In the genomic region with DNA sequence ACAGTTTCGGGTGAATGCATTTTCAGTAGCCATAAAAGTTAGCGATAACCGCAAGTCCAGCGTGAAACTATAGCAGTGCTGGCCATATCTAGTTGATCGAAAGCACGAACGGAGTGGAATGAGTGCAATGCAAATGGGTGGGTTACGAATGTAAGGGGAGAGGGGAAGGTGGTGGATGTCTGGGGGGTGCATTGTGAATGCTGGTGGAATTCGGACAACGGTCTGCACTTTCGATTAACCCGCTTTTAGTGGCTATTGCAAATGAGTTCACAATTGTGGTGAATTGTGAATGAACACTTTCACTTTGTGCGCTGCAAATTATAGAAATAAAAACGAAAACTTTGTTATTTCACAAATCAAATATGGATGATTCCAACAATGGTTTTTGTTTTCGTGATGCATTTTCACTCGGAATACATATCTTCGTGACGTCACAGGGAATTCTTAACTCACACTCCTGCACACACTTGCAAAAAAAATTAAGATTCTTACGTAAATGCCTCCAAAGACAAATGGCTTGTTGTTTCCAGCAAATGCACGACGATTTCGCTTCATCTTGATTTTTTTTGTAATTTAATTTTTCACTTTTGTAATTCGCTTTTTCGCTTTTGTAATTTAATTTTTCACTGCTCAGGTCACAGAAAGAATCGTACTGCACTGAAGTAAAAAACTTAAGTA, we compare ENCODE assay signal across 2 fruit fly cellular contexts.
TF ChIP-seq lines count a peak whose summit lies in the region.

TSS of gene DIP1 (minus strand) at position 667 of the 678 bp plus-strand sequence.

TF ChIP-seq in whole organism, embryonic, 481 proteins besides CTCF, POLR2A, EP300 and RAD21 (continued from another document and continues in another):
- no peak for TF ChIP-seq Spps (tag; optimal IDR thresholded peaks at IDR 0.05; lab: Kevin White, UChicago)
- TF ChIP-seq eyg (GFP tag; optimal IDR thresholded peaks at IDR 0.05; lab: Kevin White, UChicago): no peak
- TF ChIP-seq onecut (GFP tag; IDR thresholded peaks at IDR 0.05; lab: Robert Waterston, UW): no peak
- no peak for TF ChIP-seq Bgb (GFP tag; IDR thresholded peaks at IDR 0.05; lab: Robert Waterston, UW; ENCODE audit: partially characterized antibody)
- no peak for TF ChIP-seq CG12942 (GFP tag; optimal IDR thresholded peaks at IDR 0.05; lab: Kevin White, UChicago)
- TF ChIP-seq D (optimal IDR thresholded peaks at IDR 0.05; lab: Kevin White, UChicago): no peak
- no peak for TF ChIP-seq D (GFP tag; optimal IDR thresholded peaks at IDR 0.05; lab: Kevin White, UChicago)
- no peak for TF ChIP-seq bcd (GFP tag; optimal IDR thresholded peaks at IDR 0.05; lab: Kevin White, UChicago)
- TF ChIP-seq CG9797 (GFP tag; optimal IDR thresholded peaks at IDR 0.05; lab: Kevin White, UChicago): no peak
- TF ChIP-seq CG11696 (GFP tag; IDR thresholded peaks at IDR 0.05; lab: Robert Waterston, UW): no peak
- TF ChIP-seq Ada2b (GFP tag; IDR thresholded peaks at IDR 0.05; lab: Robert Waterston, UW): peak; percentile 27; the same call in 1 of the 2 replicates
- no peak for TF ChIP-seq CG30431 (GFP tag; optimal IDR thresholded peaks at IDR 0.05; lab: Kevin White, UChicago)
- TF ChIP-seq Sin3A (optimal IDR thresholded peaks at IDR 0.05; lab: Kevin White, UChicago): no peak
- TF ChIP-seq Deaf1 (tag; optimal IDR thresholded peaks at IDR 0.05; lab: Kevin White, UChicago): no peak
- no peak for TF ChIP-seq Bteb2 (GFP tag; optimal IDR thresholded peaks at IDR 0.05; lab: Kevin White, UChicago)
- no peak for TF ChIP-seq Nf-YC (tag; optimal IDR thresholded peaks at IDR 0.05; lab: Kevin White, UChicago)
- TF ChIP-seq gcm2 (GFP tag; optimal IDR thresholded peaks at IDR 0.05; lab: Kevin White, UChicago): no peak
- TF ChIP-seq CG2889 (GFP tag; IDR thresholded peaks at IDR 0.05; lab: Robert Waterston, UW): no peak
- no peak for TF ChIP-seq CG14667 (GFP tag; IDR thresholded peaks at IDR 0.05; lab: Robert Waterston, UW)
- TF ChIP-seq gro (GFP tag; optimal IDR thresholded peaks at IDR 0.05; lab: Kevin White, UChicago): peak; percentile 50
- TF ChIP-seq Rfx (GFP tag; IDR thresholded peaks at IDR 0.05; lab: Robert Waterston, UW): 0 out of 2 replicates have a peak, but pooled peaks have one; percentile 37
- peak; percentile 21 for TF ChIP-seq CG11504 (tag; optimal IDR thresholded peaks at IDR 0.05; lab: Kevin White, UChicago)
- TF ChIP-seq CHES-1-like (GFP tag; optimal IDR thresholded peaks at IDR 0.05; lab: Kevin White, UChicago): peak; percentile 11
- TF ChIP-seq CG1529 (GFP tag; optimal IDR thresholded peaks at IDR 0.05; lab: Kevin White, UChicago): peak; percentile 7
- TF ChIP-seq Sox102F (GFP tag; optimal IDR thresholded peaks at IDR 0.05; lab: Kevin White, UChicago): peak; percentile 43
- peak; percentile 27 for TF ChIP-seq lab (GFP tag; optimal IDR thresholded peaks at IDR 0.05; lab: Kevin White, UChicago)
- no peak for TF ChIP-seq CG6791 (GFP tag; IDR thresholded peaks at IDR 0.05; lab: Robert Waterston, UW; ENCODE audit: partially characterized antibody)
- TF ChIP-seq pros (GFP tag; optimal IDR thresholded peaks at IDR 0.05; lab: Kevin White, UChicago): no peak
- no peak for TF ChIP-seq CG13775 (GFP tag; optimal IDR thresholded peaks at IDR 0.05; lab: Kevin White, UChicago)
- peak; percentile 28 for TF ChIP-seq CG15514 (GFP tag; optimal IDR thresholded peaks at IDR 0.05; lab: Kevin White, UChicago)
- no peak for TF ChIP-seq ttk (GFP tag; IDR thresholded peaks at IDR 0.05; lab: Robert Waterston, UW)
- TF ChIP-seq Dip3 (GFP tag; optimal IDR thresholded peaks at IDR 0.05; lab: Kevin White, UChicago): no peak
- TF ChIP-seq Dll (GFP tag; IDR thresholded peaks at IDR 0.05; lab: Robert Waterston, UW; ENCODE audit: partially characterized antibody): no peak
- TF ChIP-seq CG18599 (GFP tag; optimal IDR thresholded peaks at IDR 0.05; lab: Kevin White, UChicago): peak; percentile 23
- no peak for TF ChIP-seq CG3847 (GFP tag; IDR thresholded peaks at IDR 0.05; lab: Robert Waterston, UW)
- peak; percentile 10 for TF ChIP-seq mam (GFP tag; optimal IDR thresholded peaks at IDR 0.05; lab: Kevin White, UChicago)
- no peak for TF ChIP-seq MBD-R2 (GFP tag; IDR thresholded peaks at IDR 0.05; lab: Robert Waterston, UW)
- TF ChIP-seq NfI (GFP tag; optimal IDR thresholded peaks at IDR 0.05; lab: Kevin White, UChicago): no peak
- TF ChIP-seq disco-r (GFP tag; optimal IDR thresholded peaks at IDR 0.05; lab: Kevin White, UChicago): no peak
- peak; percentile 49; the same call in 1 of the 2 replicates for TF ChIP-seq chm (GFP tag; IDR thresholded peaks at IDR 0.05; lab: Robert Waterston, UW)
- TF ChIP-seq CG2129 (GFP tag; IDR thresholded peaks at IDR 0.05; lab: Robert Waterston, UW; ENCODE audit: partially characterized antibody): no peak
- TF ChIP-seq CG18262 (tag; optimal IDR thresholded peaks at IDR 0.05; lab: Kevin White, UChicago): peak; percentile 16
- TF ChIP-seq ara (GFP tag; IDR thresholded peaks at IDR 0.05; lab: Robert Waterston, UW): no peak
- TF ChIP-seq CG10147 (GFP tag; optimal IDR thresholded peaks at IDR 0.05; lab: Kevin White, UChicago): no peak
- no peak for TF ChIP-seq kni (GFP tag; optimal IDR thresholded peaks at IDR 0.05; lab: Kevin White, UChicago)
- TF ChIP-seq wor (GFP tag; IDR thresholded peaks at IDR 0.05; lab: Robert Waterston, UW): no peak
- TF ChIP-seq CG5245 (GFP tag; optimal IDR thresholded peaks at IDR 0.05; lab: Kevin White, UChicago): no peak
- no peak for TF ChIP-seq CG13296 (GFP tag; optimal IDR thresholded peaks at IDR 0.05; lab: Kevin White, UChicago)
- no peak for TF ChIP-seq Sox100B (GFP tag; optimal IDR thresholded peaks at IDR 0.05; lab: Kevin White, UChicago)
- TF ChIP-seq Vsx1 (GFP tag; optimal IDR thresholded peaks at IDR 0.05; lab: Kevin White, UChicago): no peak
- TF ChIP-seq Atf-2 (GFP tag; optimal IDR thresholded peaks at IDR 0.05; lab: Kevin White, UChicago): no peak
- TF ChIP-seq MESR4 (GFP tag; optimal IDR thresholded peaks at IDR 0.05; lab: Kevin White, UChicago): peak; percentile 84
- TF ChIP-seq HLHmδ (GFP tag; optimal IDR thresholded peaks at IDR 0.05; lab: Kevin White, UChicago): no peak
- no peak for TF ChIP-seq CG15479 (GFP tag; optimal IDR thresholded peaks at IDR 0.05; lab: Kevin White, UChicago)
- TF ChIP-seq eve (GFP tag; optimal IDR thresholded peaks at IDR 0.05; lab: Kevin White, UChicago): no peak
- no peak for TF ChIP-seq CG1792 (GFP tag; optimal IDR thresholded peaks at IDR 0.05; lab: Kevin White, UChicago)
- TF ChIP-seq schlank (tag; optimal IDR thresholded peaks at IDR 0.05; lab: Kevin White, UChicago): no peak
- peak; percentile 60 for TF ChIP-seq CG12391 (tag; optimal IDR thresholded peaks at IDR 0.05; lab: Kevin White, UChicago)
- peak; percentile 8 for TF ChIP-seq Asciz (GFP tag; optimal IDR thresholded peaks at IDR 0.05; lab: Kevin White, UChicago)
- no peak for TF ChIP-seq Lim3 (GFP tag; IDR thresholded peaks at IDR 0.05; lab: Robert Waterston, UW)
- TF ChIP-seq CG11093 (GFP tag; IDR thresholded peaks at IDR 0.05; lab: Robert Waterston, UW): no peak
- peak; percentile 40 for TF ChIP-seq nau (GFP tag; optimal IDR thresholded peaks at IDR 0.05; lab: Kevin White, UChicago)
- 0 out of 2 replicates have a peak, but pooled peaks have one; percentile 21 for TF ChIP-seq ranshi (GFP tag; IDR thresholded peaks at IDR 0.05; lab: Robert Waterston, UW)

TF ChIP-seq in whole organism, prepupa, 60 proteins besides CTCF, POLR2A, EP300 and RAD21 (continued from another document):
- TF ChIP-seq fd85E (GFP tag; optimal IDR thresholded peaks at IDR 0.05; lab: Kevin White, UChicago) (peak; percentile 8), lz (GFP tag; optimal IDR thresholded peaks at IDR 0.05; lab: Kevin White, UChicago) (peak; percentile 65), dac (GFP tag; optimal IDR thresholded peaks at IDR 0.05; lab: Kevin White, UChicago) (no peak), CG31627 (GFP tag; optimal IDR thresholded peaks at IDR 0.05; lab: Kevin White, UChicago) (peak; percentile 56), Gug (GFP tag; IDR thresholded peaks at IDR 0.05; lab: Robert Waterston, UW) (peak; percentile 61), dsx (GFP tag; optimal IDR thresholded peaks at IDR 0.05; lab: Kevin White, UChicago; ENCODE audit: poor library complexity, severe bottlenecking) (peak; percentile 44), Blimp-1 (GFP tag; optimal IDR thresholded peaks at IDR 0.05; lab: Kevin White, UChicago) (peak; percentile 47), Hr38 (GFP tag; optimal IDR thresholded peaks at IDR 0.05; lab: Kevin White, UChicago) (no peak), CG15336 (GFP tag; IDR thresholded peaks at IDR 0.05; lab: Robert Waterston, UW) (peak; percentile 59; the same call in 1 of the 2 replicates), Eip75B (GFP tag; optimal IDR thresholded peaks at IDR 0.05; lab: Kevin White, UChicago) (peak; percentile 73), Eip93F (GFP tag; optimal IDR thresholded peaks at IDR 0.05; lab: Kevin White, UChicago) (no peak), ss (GFP tag; optimal IDR thresholded peaks at IDR 0.05; lab: Kevin White, UChicago) (peak; percentile 43 to 51)
